Worm (Caenorhabditis elegans): ENCODE results near the gene F30H5.5.

Gene F30H5.5

DNA sequence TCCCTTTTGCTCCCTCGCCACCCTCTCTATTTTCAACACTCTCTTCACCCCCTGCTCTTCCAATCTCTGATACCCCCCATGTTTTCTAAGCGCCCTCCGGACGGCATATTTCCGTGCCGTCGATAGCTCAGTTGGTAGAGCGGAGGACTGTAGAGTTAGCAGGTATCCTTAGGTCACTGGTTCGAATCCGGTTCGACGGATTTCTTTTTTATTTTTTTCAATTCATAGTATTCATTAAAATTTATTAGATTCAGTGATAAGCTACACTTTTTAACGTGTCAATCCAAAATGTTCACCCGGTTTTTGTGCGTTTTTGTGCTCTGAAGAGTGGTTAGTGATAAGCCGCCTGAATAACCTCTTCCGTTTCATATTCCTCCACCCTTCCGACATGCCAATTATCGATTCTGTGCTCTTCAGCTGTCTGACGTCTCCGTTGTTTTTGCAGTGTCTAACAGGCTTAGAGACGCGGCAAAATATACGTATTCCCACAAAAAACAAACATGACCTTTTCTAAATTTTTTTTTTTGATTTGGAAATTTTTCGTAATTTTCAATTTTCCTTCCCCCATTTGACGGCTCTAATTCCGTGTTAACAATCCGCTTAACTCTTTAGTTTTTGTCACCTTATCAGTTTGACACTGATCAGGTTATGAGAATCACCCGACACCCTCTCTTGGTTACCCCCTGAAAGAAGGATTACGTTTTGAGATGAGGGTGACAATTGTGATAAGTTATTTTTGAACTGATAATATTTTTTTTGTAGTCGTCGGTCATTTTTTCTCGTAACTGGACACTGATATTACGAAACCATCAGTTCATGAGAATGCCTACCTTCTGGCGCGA is 46.9 kb downstream of the F30H5.5 start:
- TF ChIP-seq tbx-8 (GFP tag; optimal IDR thresholded peaks at IDR 0.05) (peak; percentile 55), pha-4 (tag; optimal IDR thresholded peaks at IDR 0.05) (no peak), ceh-43 (GFP tag; optimal IDR thresholded peaks at IDR 0.05) (peak; percentile 61), ham-2 (GFP tag; optimal IDR thresholded peaks at IDR 0.05) (peak; percentile 50), unc-62 (GFP tag; optimal IDR thresholded peaks at IDR 0.05) (no peak), lin-13 (tag; optimal IDR thresholded peaks at IDR 0.05) (no peak), mls-2 (tag; optimal IDR thresholded peaks at IDR 0.05) (peak; percentile 85), elt-1 (tag; optimal IDR thresholded peaks at IDR 0.05; ENCODE audit: borderline replicate concordance, insufficient read depth) (no peak), unc-39 (tag; optimal IDR thresholded peaks at IDR 0.05) (no peak), snpc-4 (tag; optimal IDR thresholded peaks at IDR 0.05) (no peak), nhr-12 (tag; optimal IDR thresholded peaks at IDR 0.05) (no peak), elt-3 (tag; optimal IDR thresholded peaks at IDR 0.05) (no peak), nhr-237 (tag; optimal IDR thresholded peaks at IDR 0.05) (no peak), cnd-1 (tag; optimal IDR thresholded peaks at IDR 0.05) (peak; percentile 82), zip-8 (tag; optimal IDR thresholded peaks at IDR 0.05) (no peak), bed-3 (GFP tag; optimal IDR thresholded peaks at IDR 0.05) (peak; percentile 44), nhr-28 (tag; optimal IDR thresholded peaks at IDR 0.05) (no peak), sptf-1 (tag; optimal IDR thresholded peaks at IDR 0.05) (peak; percentile 90), flh-1 (GFP tag; optimal IDR thresholded peaks at IDR 0.05) (peak; percentile 48), M03D4.4 (tag; optimal IDR thresholded peaks at IDR 0.05) (peak; percentile 85), unc-120 (tag; optimal IDR thresholded peaks at IDR 0.05; ENCODE audit: poor library complexity, severe bottlenecking) (peak; percentile 49), sem-2 (GFP tag; optimal IDR thresholded peaks at IDR 0.05) (peak; percentile 68), mep-1 (tag; optimal IDR thresholded peaks at IDR 0.05) (peak; percentile 7), ces-1 (GFP tag; optimal IDR thresholded peaks at IDR 0.05) (no peak), mab-5 (tag; optimal IDR thresholded peaks at IDR 0.05) (no peak), nhr-2 (tag; optimal IDR thresholded peaks at IDR 0.05) (no peak), blmp-1 (tag; optimal IDR thresholded peaks at IDR 0.05) (no peak), lsy-2 (tag; optimal IDR thresholded peaks at IDR 0.05) (no peak), ceh-39 (tag; optimal IDR thresholded peaks at IDR 0.05) (peak; percentile 78), lin-32 (GFP tag; optimal IDR thresholded peaks at IDR 0.05) (peak; percentile 61), hlh-1 (tag; optimal IDR thresholded peaks at IDR 0.05) (no peak), nhr-76 (tag; optimal IDR thresholded peaks at IDR 0.05) (no peak), ceh-83 (GFP tag; optimal IDR thresholded peaks at IDR 0.05) (peak; percentile 69), drap-1 (GFP tag; optimal IDR thresholded peaks at IDR 0.05) (peak; percentile 63), ztf-11 (tag; optimal IDR thresholded peaks at IDR 0.05) (no peak)

DNA sequence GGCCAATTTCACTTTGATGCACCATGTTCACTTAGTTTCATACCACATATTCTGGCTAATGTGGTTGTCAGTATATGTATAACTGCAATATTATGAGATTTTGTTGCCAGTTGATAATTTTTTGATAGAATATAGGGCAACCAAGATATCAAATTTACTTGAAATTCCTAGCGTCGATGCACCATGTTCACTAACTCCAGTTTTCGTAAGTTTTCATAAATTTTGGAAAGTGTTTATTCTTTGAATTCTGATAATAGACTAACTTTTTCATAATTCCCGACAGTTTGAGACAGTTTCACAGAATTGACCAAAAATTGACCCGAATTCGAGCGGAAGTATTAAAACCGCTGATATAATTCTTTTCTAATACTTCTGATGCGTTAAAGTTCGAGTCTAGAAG is 48.5 kb downstream of the F30H5.5 start:
- TF ChIP-seq ham-2 (GFP tag; optimal IDR thresholded peaks at IDR 0.05) (no peak), nhr-76 (tag; optimal IDR thresholded peaks at IDR 0.05) (no peak), mab-5 (tag; optimal IDR thresholded peaks at IDR 0.05) (no peak), flh-1 (GFP tag; optimal IDR thresholded peaks at IDR 0.05) (no peak)
